Fruit fly (Drosophila melanogaster) whole organism, embryonic: Measurements from ENCODE around the gene uif.

Experiments
- Blimp-1 ChIP-seq: fragments of 200-800 bp; sonication (Bioruptor generic); optimal IDR thresholded peaks from 3 replicates; lab custom pipeline; 2018; ENCODE audit warnings: missing biosample characterization, missing genetic modification characterization, mild to moderate bottlenecking, moderate library complexity, missing genetic modification reagents
- CG7963 ChIP-seq: fragments of 200-800 bp; sonication (Bioruptor generic); IDR thresholded peaks from 3 replicates; pipeline ENCODE4 v1.3.6; 2022; ENCODE audit warnings: missing biosample characterization, missing genetic modification characterization; ENCODE audit not compliant: partially characterized antibody
- CG9797 ChIP-seq: fragments of 200-800 bp; sonication (Bioruptor generic); optimal IDR thresholded peaks from 3 replicates; lab custom pipeline; 2018; ENCODE audit warnings: missing biosample characterization, mild to moderate bottlenecking, missing genetic modification characterization
- Gug ChIP-seq: fragments of 200-800 bp; sonication (Bioruptor generic); IDR thresholded peaks from 4 replicates; pipeline ENCODE4 v1.3.6; 2022; ENCODE audit warnings: missing biosample characterization, missing genetic modification characterization
- hkb ChIP-seq, 2 experiments: fragments of 200-800 bp in 1 of 2; fragments of >200 bp in 1 of 2; sonication (Bioruptor generic) in 1 of 2; IDR thresholded peaks in 1 of 2; optimal IDR thresholded peaks in 1 of 2; 2 replicates each; pipeline versions ENCODE4 v1.3.6 to Lab custom; 2017 to 2022; ENCODE audit warnings: missing biosample characterization in 1 of 2, missing genetic modification characterization in 1 of 2

DNA sequence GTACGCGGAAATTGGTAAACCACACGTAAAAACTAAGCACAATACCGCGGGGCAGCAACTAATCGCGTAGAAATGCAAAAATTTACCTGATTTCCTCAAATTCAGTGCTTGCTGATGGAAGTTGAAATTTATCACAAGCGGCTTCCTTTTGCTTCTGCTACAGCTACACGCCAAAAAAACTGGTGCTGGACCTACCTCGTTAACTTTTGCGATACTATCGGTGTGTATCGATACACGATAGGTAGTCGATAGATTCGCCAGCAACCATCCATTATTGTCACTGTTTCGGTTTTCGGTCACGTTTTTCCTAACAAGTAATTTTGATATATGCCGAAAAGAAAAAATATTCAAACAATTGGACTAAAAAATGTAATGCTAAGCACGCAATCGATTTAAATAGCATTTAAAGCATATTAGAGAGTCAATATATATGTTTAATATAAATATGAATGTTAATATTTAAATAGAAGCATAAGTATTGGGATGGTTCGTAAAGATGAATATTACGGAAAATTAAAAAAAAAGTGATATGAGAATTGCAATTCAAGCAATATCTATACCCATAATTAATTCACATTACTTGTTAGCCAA lies 42.6 kb downstream of the uif start, which contains the start of gene Sumo:
- TF ChIP-seq Gug (GFP tag; lab: Robert Waterston, UW) (peak; percentile 83; the same call in 2 of the 4 replicates), CG7963 (GFP tag; lab: Robert Waterston, UW) (peak; percentile 100), hkb (optimal IDR thresholded peaks at IDR 0.05; lab: Kevin White, UChicago) (no peak), hkb (GFP tag; IDR thresholded peaks at IDR 0.05; lab: Robert Waterston, UW) (no peak), Blimp-1 (GFP tag; lab: Kevin White, UChicago) (no peak), CG9797 (GFP tag; lab: Kevin White, UChicago) (peak; percentile 43)
